Worm (Caenorhabditis elegans) whole organism, L3 larva: ENCODE measurements around the gene mpk-1.

Experiments used
- R02D3.7 ChIP-seq: fragments of 150-350 bp; optimal IDR thresholded peaks from 2 replicates; lab custom pipeline; 2014; ENCODE audit warnings: missing biosample characterization, missing genetic modification characterization
- ama-1 ChIP-seq: fragments of 150-350 bp; optimal IDR thresholded peaks from 2 replicates; lab custom pipeline; 2018
- ceh-16 ChIP-seq: sonication (generic microtip); optimal IDR thresholded peaks from 2 replicates; lab custom pipeline; 2017; ENCODE audit warnings: missing biosample characterization, missing genetic modification characterization
- ceh-28 ChIP-seq: fragments of 150-350 bp; optimal IDR thresholded peaks from 2 replicates; lab custom pipeline; 2014; ENCODE audit warnings: missing biosample characterization, missing genetic modification reagents, missing genetic modification characterization
- ceh-9 ChIP-seq: sonication (generic microtip); optimal IDR thresholded peaks from 2 replicates; lab custom pipeline; 2018; ENCODE audit warnings: missing biosample characterization, missing genetic modification characterization
- egl-27 ChIP-seq: sonication (generic microtip); optimal IDR thresholded peaks from 4 replicates; lab custom pipeline; 2017; ENCODE audit warnings: missing biosample characterization, missing genetic modification reagents, missing genetic modification characterization
- egl-5 ChIP-seq: fragments of 150-350 bp; optimal IDR thresholded peaks from 2 replicates; lab custom pipeline; 2017; ENCODE audit warnings: missing biosample characterization, missing genetic modification reagents, missing genetic modification characterization, inconsistent platforms
- elt-1 ChIP-seq: fragments of 150-350 bp; optimal IDR thresholded peaks from 2 replicates; lab custom pipeline; 2014; ENCODE audit warnings: missing biosample characterization, missing genetic modification characterization
- eor-1 ChIP-seq, 2 experiments: fragments of 150-350 bp; optimal IDR thresholded peaks; 2 replicates each; lab custom pipeline; 2014 to 2018; ENCODE audit warnings: missing biosample characterization in 2 of 2, missing genetic modification characterization in 2 of 2
- fkh-10 ChIP-seq: sonication (generic microtip); optimal IDR thresholded peaks from 2 replicates; lab custom pipeline; 2017; ENCODE audit warnings: missing biosample characterization, missing genetic modification reagents, missing genetic modification characterization
- jun-1 ChIP-seq: fragments of 150-350 bp; optimal IDR thresholded peaks from 2 replicates; lab custom pipeline; 2014; ENCODE audit warnings: missing biosample characterization, missing genetic modification reagents, missing genetic modification characterization
- lin-15B ChIP-seq: fragments of 150-350 bp; optimal IDR thresholded peaks from 2 replicates; lab custom pipeline; 2014; ENCODE audit warnings: missing biosample characterization, missing genetic modification characterization
- lsy-12 ChIP-seq: sonication (generic microtip); optimal IDR thresholded peaks from 2 replicates; lab custom pipeline; 2016; ENCODE audit warnings: mild to moderate bottlenecking, missing genetic modification characterization, missing compliant biosample characterization
- mdl-1 ChIP-seq: fragments of 150-350 bp; optimal IDR thresholded peaks from 2 replicates; lab custom pipeline; 2014; ENCODE audit warnings: missing biosample characterization, missing genetic modification characterization
- mml-1 ChIP-seq: fragments of 150-350 bp; sonication (generic microtip); optimal IDR thresholded peaks from 3 replicates; lab custom pipeline; 2014; ENCODE audit warnings: missing biosample characterization, missing genetic modification characterization
- nfya-1 ChIP-seq: sonication (generic microtip); optimal IDR thresholded peaks from 2 replicates; lab custom pipeline; 2017; ENCODE audit warnings: missing genetic modification characterization, mild to moderate bottlenecking, missing compliant biosample characterization, antibody characterized with exemption, moderate library complexity; ENCODE audit not compliant: insufficient read depth
- nhr-12 ChIP-seq: fragments of 150-350 bp; optimal IDR thresholded peaks from 2 replicates; lab custom pipeline; 2014; ENCODE audit warnings: missing biosample characterization, missing genetic modification characterization
- nhr-23 ChIP-seq: fragments of 150-350 bp; optimal IDR thresholded peaks from 2 replicates; lab custom pipeline; 2014; ENCODE audit warnings: missing biosample characterization, missing genetic modification reagents, missing genetic modification characterization
- nhr-237 ChIP-seq: fragments of 150-350 bp; optimal IDR thresholded peaks from 2 replicates; lab custom pipeline; 2014; ENCODE audit warnings: missing biosample characterization, missing genetic modification characterization
- nhr-28 ChIP-seq: fragments of 150-350 bp; optimal IDR thresholded peaks from 2 replicates; lab custom pipeline; 2014; ENCODE audit warnings: missing biosample characterization, missing genetic modification characterization
- nhr-43 ChIP-seq: sonication (generic microtip); optimal IDR thresholded peaks from 2 replicates; lab custom pipeline; 2016; ENCODE audit warnings: mild to moderate bottlenecking, missing genetic modification characterization, missing compliant biosample characterization; ENCODE audit not compliant: poor library complexity, severe bottlenecking
- nhr-67 ChIP-seq: fragments of 150-350 bp; optimal IDR thresholded peaks from 2 replicates; lab custom pipeline; 2014; ENCODE audit warnings: missing biosample characterization, missing genetic modification characterization
- pha-4 ChIP-seq: fragments of 150-350 bp; optimal IDR thresholded peaks from 2 replicates; lab custom pipeline; 2014; ENCODE audit warnings: missing biosample characterization, missing genetic modification reagents, missing genetic modification characterization
- pqm-1 ChIP-seq: fragments of 150-350 bp; optimal IDR thresholded peaks from 2 replicates; lab custom pipeline; 2017; ENCODE audit warnings: missing biosample characterization, missing genetic modification characterization, inconsistent platforms
- sea-2 ChIP-seq: fragments of 150-350 bp; sonication (generic microtip); optimal IDR thresholded peaks from 4 replicates; lab custom pipeline; 2014; ENCODE audit warnings: missing biosample characterization, missing genetic modification reagents, missing genetic modification characterization
- skn-1 ChIP-seq: fragments of 150-350 bp; optimal IDR thresholded peaks from 2 replicates; lab custom pipeline; 2014; ENCODE audit warnings: missing biosample characterization, missing genetic modification characterization
- snpc-4 ChIP-seq: fragments of 150-350 bp; optimal IDR thresholded peaks from 2 replicates; lab custom pipeline; 2014; ENCODE audit warnings: missing biosample characterization, missing genetic modification characterization
- tbx-2 ChIP-seq: sonication (generic microtip); optimal IDR thresholded peaks from 2 replicates; lab custom pipeline; 2016; ENCODE audit warnings: mild to moderate bottlenecking, missing genetic modification characterization, missing compliant biosample characterization
- unc-39 ChIP-seq: sonication (generic microtip); optimal IDR thresholded peaks from 4 replicates; lab custom pipeline; 2017; ENCODE audit warnings: missing biosample characterization, missing genetic modification characterization
- unc-62 ChIP-seq: fragments of 150-350 bp; sonication (generic microtip); optimal IDR thresholded peaks from 4 replicates; lab custom pipeline; 2014; ENCODE audit warnings: missing biosample characterization, missing genetic modification reagents, missing genetic modification characterization
- zag-1 ChIP-seq: fragments of 150-350 bp; optimal IDR thresholded peaks from 2 replicates; lab custom pipeline; 2014; ENCODE audit warnings: missing biosample characterization, missing genetic modification characterization
- ztf-4 ChIP-seq: fragments of 150-350 bp; optimal IDR thresholded peaks from 2 replicates; lab custom pipeline; 2014; ENCODE audit warnings: missing biosample characterization, missing genetic modification characterization

mpk-1 gene

ce11 chrIII:4220864-4221263, 7.0 kb downstream of the mpk-1 start:
- no peak for TF ChIP-seq unc-39 (tag; lab: Kevin White, UChicago)
- no peak for TF ChIP-seq jun-1 (tag; lab: Kevin White, UChicago)
- no peak for TF ChIP-seq nhr-12 (tag; lab: Kevin White, UChicago)
- TF ChIP-seq nfya-1 (tag; lab: Kevin White, UChicago): no peak
- TF ChIP-seq mml-1 (tag; lab: Kevin White, UChicago): no peak
- no peak for TF ChIP-seq unc-62
- TF ChIP-seq nhr-237: no peak
- no peak for TF ChIP-seq R02D3.7 (tag; lab: Kevin White, UChicago)
- TF ChIP-seq tbx-2 (tag; lab: Kevin White, UChicago): no peak
- no peak for TF ChIP-seq skn-1
- TF ChIP-seq pqm-1: no peak

ce11 chrIII:4210661-4211060, 17.2 kb downstream of the mpk-1 start:
- peak; percentile 93 for TF ChIP-seq nfya-1 (tag; lab: Kevin White, UChicago)
- no peak for TF ChIP-seq snpc-4

ce11 chrIII:4209188-4209587, 18.7 kb downstream of the mpk-1 start, which contains the start of gene phlp-2:
Gene phlp-2 (plus strand): TSS chrIII:4209488.
- no peak for TF ChIP-seq jun-1 (tag; lab: Kevin White, UChicago)
- TF ChIP-seq ceh-16 (tag; lab: Kevin White, UChicago): no peak
- no peak for TF ChIP-seq egl-5 (tag; lab: Kevin White, UChicago)
- TF ChIP-seq lsy-12 (tag; lab: Kevin White, UChicago): no peak
- TF ChIP-seq R02D3.7 (tag; lab: Kevin White, UChicago): no peak
- no peak for TF ChIP-seq mml-1 (tag; lab: Kevin White, UChicago)
- TF ChIP-seq egl-27 (tag; lab: Kevin White, UChicago): no peak
- TF ChIP-seq nfya-1 (tag; lab: Kevin White, UChicago): no peak
- TF ChIP-seq eor-1 (tag; optimal IDR thresholded peaks at IDR 0.05; lab: Kevin White, UChicago): no peak
- no peak for TF ChIP-seq ztf-4
- no peak for TF ChIP-seq nhr-28 (tag; lab: Kevin White, UChicago)
- TF ChIP-seq fkh-10 (GFP tag; lab: Kevin White, UChicago): no peak
- TF ChIP-seq elt-1 (tag; lab: Kevin White, UChicago): no peak

ce11 chrIII:4208210-4208609, 19.7 kb downstream of the mpk-1 start:
- TF ChIP-seq lsy-12 (tag; lab: Kevin White, UChicago) (no peak), ama-1 (lab: Kevin White, UChicago) (no peak), sea-2 (no peak), elt-1 (tag; lab: Kevin White, UChicago) (no peak), nhr-28 (tag; lab: Kevin White, UChicago) (no peak), tbx-2 (tag; lab: Kevin White, UChicago) (no peak), ceh-28 (no peak), skn-1 (no peak), lin-15B (tag; lab: Kevin White, UChicago) (no peak), mdl-1 (tag; lab: Kevin White, UChicago) (no peak), egl-5 (tag; lab: Kevin White, UChicago) (no peak), eor-1 (tag; optimal IDR thresholded peaks at IDR 0.05; lab: Kevin White, UChicago) (no peak), pha-4 (no peak), nhr-43 (tag; lab: Kevin White, UChicago) (no peak), mml-1 (tag; lab: Kevin White, UChicago) (no peak), zag-1 (tag; lab: Kevin White, UChicago) (no peak), nhr-67 (tag; lab: Kevin White, UChicago) (no peak)

- TF ChIP-seq ceh-9 (tag; lab: Kevin White, UChicago) (no peak), nfya-1 (tag; lab: Kevin White, UChicago) (peak; percentile 11)
Observed at ce11 chrIII:4205751-4206327, 22.1 kb downstream of the mpk-1 start, which contains the start of gene R74.8. Gene R74.8 (plus strand): TSS chrIII:4206277.

ce11 chrIII:4204964-4205363, 22.9 kb downstream of the mpk-1 start:
- TF ChIP-seq nhr-23 (tag; lab: Kevin White, UChicago): no peak
